Fruit fly (Drosophila melanogaster) whole organism, prepupa: ENCODE measurements around the gene Atg6.

ENCODE experiments used
- Blimp-1 ChIP-seq: fragments of 200-800 bp; sonication (Bioruptor generic); optimal IDR thresholded peaks from 3 replicates; lab custom pipeline; 2017; ENCODE audit warnings: missing biosample characterization, missing genetic modification characterization, mild to moderate bottlenecking, moderate library complexity, missing genetic modification reagents
- CG10631 ChIP-seq: fragments of 200-800 bp; sonication (Bioruptor generic); optimal IDR thresholded peaks from 2 replicates; lab custom pipeline; 2016; ENCODE audit warnings: missing biosample characterization, missing genetic modification characterization
- CG10669 ChIP-seq: fragments of 200-800 bp; sonication (Bioruptor generic); optimal IDR thresholded peaks from 3 replicates; lab custom pipeline; 2018; ENCODE audit warnings: missing biosample characterization, mild to moderate bottlenecking, missing genetic modification characterization, moderate library complexity
- CG11902 ChIP-seq: fragments of 200-800 bp; sonication (Bioruptor generic); optimal IDR thresholded peaks from 3 replicates; lab custom pipeline; 2016; ENCODE audit warnings: missing biosample characterization, missing genetic modification characterization
- CG15336 ChIP-seq: fragments of 200-800 bp; sonication (Bioruptor generic); IDR thresholded peaks from 2 replicates; pipeline ENCODE4 v1.3.6; 2022; ENCODE audit warnings: missing biosample characterization, missing genetic modification characterization
- CG1621 ChIP-seq: fragments of 200-800 bp; sonication (Bioruptor generic); optimal IDR thresholded peaks from 3 replicates; lab custom pipeline; 2018; ENCODE audit warnings: missing biosample characterization, mild to moderate bottlenecking, missing genetic modification characterization
- CG16779 ChIP-seq: fragments of 200-800 bp; sonication (Bioruptor generic); optimal IDR thresholded peaks from 3 replicates; lab custom pipeline; 2017; ENCODE audit warnings: missing biosample characterization, mild to moderate bottlenecking, missing genetic modification characterization
- CG3032 ChIP-seq: fragments of 200-800 bp; optimal IDR thresholded peaks from 2 replicates; lab custom pipeline; 2019; ENCODE audit warnings: missing biosample characterization, mild to moderate bottlenecking, missing genetic modification characterization, moderate library complexity
- CG31627 ChIP-seq: fragments of 200-800 bp; sonication (Bioruptor generic); optimal IDR thresholded peaks from 3 replicates; lab custom pipeline; 2016; ENCODE audit warnings: missing biosample characterization, missing genetic modification characterization
- CG32006 ChIP-seq: fragments of 200-800 bp; sonication (Bioruptor generic); optimal IDR thresholded peaks from 3 replicates; lab custom pipeline; 2017; ENCODE audit warnings: missing biosample characterization, mild to moderate bottlenecking, missing genetic modification characterization
- CG34406 ChIP-seq: fragments of 200-800 bp; sonication (Bioruptor generic); optimal IDR thresholded peaks from 3 replicates; lab custom pipeline; 2016; ENCODE audit warnings: missing biosample characterization, missing genetic modification characterization
- CG4318 ChIP-seq: fragments of 200-800 bp; sonication (Bioruptor generic); optimal IDR thresholded peaks from 3 replicates; lab custom pipeline; 2017; ENCODE audit warnings: missing biosample characterization, mild to moderate bottlenecking, missing genetic modification characterization
- CG6163 ChIP-seq: fragments of 200-800 bp; sonication (Bioruptor generic); IDR thresholded peaks from 3 replicates; pipeline ENCODE4 v1.3.6; 2022; ENCODE audit warnings: missing biosample characterization, missing genetic modification characterization
- CG6276 ChIP-seq: fragments of 200-800 bp; sonication (Bioruptor generic); optimal IDR thresholded peaks from 2 replicates; lab custom pipeline; 2017; ENCODE audit warnings: missing biosample characterization, mild to moderate bottlenecking, missing genetic modification characterization
- CG6792 ChIP-seq: fragments of 200-800 bp; sonication (Bioruptor generic); optimal IDR thresholded peaks from 3 replicates; lab custom pipeline; 2016; ENCODE audit warnings: missing biosample characterization, missing genetic modification characterization
- CG6854 ChIP-seq: fragments of 200-800 bp; sonication (Bioruptor generic); optimal IDR thresholded peaks from 2 replicates; lab custom pipeline; 2017; ENCODE audit warnings: missing biosample characterization, mild to moderate bottlenecking, missing genetic modification characterization
- CG7368 ChIP-seq: fragments of 200-800 bp; sonication (Bioruptor generic); optimal IDR thresholded peaks from 3 replicates; lab custom pipeline; 2016; ENCODE audit warnings: missing biosample characterization, missing genetic modification characterization
- CG8119 ChIP-seq: fragments of 200-800 bp; sonication (Bioruptor generic); IDR thresholded peaks from 3 replicates; pipeline ENCODE4 v1.3.6; 2022; ENCODE audit warnings: missing biosample characterization, missing genetic modification characterization
- CG8632 ChIP-seq: fragments of 200-800 bp; sonication (Bioruptor generic); optimal IDR thresholded peaks from 3 replicates; lab custom pipeline; 2016; ENCODE audit warnings: missing biosample characterization, missing genetic modification characterization
- CG9139 ChIP-seq: fragments of 200-800 bp; sonication (Bioruptor generic); optimal IDR thresholded peaks from 3 replicates; lab custom pipeline; 2017; ENCODE audit warnings: missing biosample characterization, mild to moderate bottlenecking, missing genetic modification characterization
- Eip75B ChIP-seq: fragments of 200-800 bp; sonication (Bioruptor generic); optimal IDR thresholded peaks from 3 replicates; lab custom pipeline; 2016; ENCODE audit warnings: missing biosample characterization, missing genetic modification characterization
- Eip93F ChIP-seq: fragments of 200-800 bp; sonication (Bioruptor generic); optimal IDR thresholded peaks from 2 replicates; lab custom pipeline; 2016; ENCODE audit warnings: missing biosample characterization, mild to moderate bottlenecking, missing genetic modification characterization
- Ets21C ChIP-seq: fragments of 200-800 bp; sonication (Bioruptor generic); optimal IDR thresholded peaks from 3 replicates; lab custom pipeline; 2016; ENCODE audit warnings: missing biosample characterization, missing genetic modification characterization
- Ets96B ChIP-seq: fragments of 200-800 bp; optimal IDR thresholded peaks from 2 replicates; lab custom pipeline; 2019; ENCODE audit warnings: missing biosample characterization, mild to moderate bottlenecking, missing genetic modification characterization, moderate library complexity
- Gug ChIP-seq: fragments of 200-800 bp; sonication (Bioruptor generic); IDR thresholded peaks from 2 replicates; pipeline ENCODE4 v1.3.6; 2022; ENCODE audit warnings: missing biosample characterization, missing genetic modification characterization
- Hr38 ChIP-seq: sonication (Bioruptor generic); optimal IDR thresholded peaks from 2 replicates; lab custom pipeline; 2016; ENCODE audit warnings: missing biosample characterization, missing genetic modification characterization
- Hr39 ChIP-seq: fragments of 200-800 bp; sonication (Bioruptor generic); optimal IDR thresholded peaks from 2 replicates; lab custom pipeline; 2016; ENCODE audit warnings: missing biosample characterization, missing genetic modification characterization
- Hr4 ChIP-seq: fragments of 200-800 bp; sonication (Bioruptor generic); optimal IDR thresholded peaks from 3 replicates; lab custom pipeline; 2016; ENCODE audit warnings: missing biosample characterization, missing genetic modification characterization
- Lpt ChIP-seq: fragments of 200-800 bp; sonication (Bioruptor generic); optimal IDR thresholded peaks from 3 replicates; lab custom pipeline; 2016; ENCODE audit warnings: missing biosample characterization, missing genetic modification characterization
- Met ChIP-seq: fragments of 200-800 bp; sonication (Bioruptor generic); optimal IDR thresholded peaks from 3 replicates; lab custom pipeline; 2016; ENCODE audit warnings: missing biosample characterization, missing genetic modification characterization
- Sox102F ChIP-seq: fragments of 200-800 bp; sonication (Bioruptor generic); optimal IDR thresholded peaks from 2 replicates; lab custom pipeline; 2016; ENCODE audit warnings: missing biosample characterization, mild to moderate bottlenecking, missing genetic modification characterization
- Sox14 ChIP-seq: fragments of 200-800 bp; sonication (Bioruptor generic); optimal IDR thresholded peaks from 3 replicates; lab custom pipeline; 2016; ENCODE audit warnings: missing biosample characterization, missing genetic modification characterization
- Sox15 ChIP-seq: fragments of 200-800 bp; sonication (Bioruptor generic); optimal IDR thresholded peaks from 3 replicates; lab custom pipeline; 2016; ENCODE audit warnings: missing biosample characterization, missing genetic modification characterization
- achi ChIP-seq: fragments of 200-800 bp; sonication (Bioruptor generic); optimal IDR thresholded peaks from 3 replicates; lab custom pipeline; 2016; ENCODE audit warnings: missing biosample characterization, missing genetic modification characterization
- acj6 ChIP-seq: fragments of 200-800 bp; sonication (Bioruptor generic); optimal IDR thresholded peaks from 3 replicates; lab custom pipeline; 2016; ENCODE audit warnings: missing biosample characterization, missing genetic modification characterization
- cyc ChIP-seq: fragments of 200-800 bp; sonication (Bioruptor generic); optimal IDR thresholded peaks from 3 replicates; lab custom pipeline; 2016; ENCODE audit warnings: missing biosample characterization, missing genetic modification characterization
- dac ChIP-seq: fragments of 200-800 bp; sonication (Bioruptor generic); optimal IDR thresholded peaks from 2 replicates; lab custom pipeline; 2017; ENCODE audit warnings: missing biosample characterization, mild to moderate bottlenecking, missing genetic modification characterization
- esn ChIP-seq: fragments of 200-800 bp; sonication (Bioruptor generic); optimal IDR thresholded peaks from 2 replicates; lab custom pipeline; 2016; ENCODE audit warnings: missing biosample characterization, mild to moderate bottlenecking, missing genetic modification characterization, moderate library complexity
- fd85E ChIP-seq: fragments of 200-800 bp; sonication (Bioruptor generic); optimal IDR thresholded peaks from 3 replicates; lab custom pipeline; 2016; ENCODE audit warnings: missing biosample characterization, missing genetic modification characterization
- net ChIP-seq: fragments of 200-800 bp; sonication (Bioruptor generic); optimal IDR thresholded peaks from 3 replicates; lab custom pipeline; 2016; ENCODE audit warnings: missing biosample characterization, missing genetic modification characterization
- pdm3 ChIP-seq: fragments of 200-800 bp; sonication (Bioruptor generic); optimal IDR thresholded peaks from 3 replicates; lab custom pipeline; 2016; ENCODE audit warnings: missing biosample characterization, missing genetic modification characterization
- salr ChIP-seq, 2 experiments: fragments of 200-800 bp; sonication (Bioruptor generic); optimal IDR thresholded peaks; 3 replicates each; lab custom pipeline; 2016 to 2018; ENCODE audit warnings: missing biosample characterization in 2 of 2, missing genetic modification characterization in 2 of 2, mild to moderate bottlenecking in 1 of 2
- ss ChIP-seq, 2 experiments: fragments of 200-800 bp; sonication (Bioruptor generic); optimal IDR thresholded peaks; 2 replicates in 1 of 2; 3 replicates in 1 of 2; lab custom pipeline; 2017 to 2018; ENCODE audit warnings: mild to moderate bottlenecking in 2 of 2, missing biosample characterization in 2 of 2, missing genetic modification characterization in 2 of 2, moderate library complexity in 1 of 2
- topi ChIP-seq: fragments of 200-800 bp; sonication (Bioruptor generic); optimal IDR thresholded peaks from 3 replicates; lab custom pipeline; 2016; ENCODE audit warnings: missing biosample characterization, missing genetic modification characterization

Gene Atg6

DNA sequence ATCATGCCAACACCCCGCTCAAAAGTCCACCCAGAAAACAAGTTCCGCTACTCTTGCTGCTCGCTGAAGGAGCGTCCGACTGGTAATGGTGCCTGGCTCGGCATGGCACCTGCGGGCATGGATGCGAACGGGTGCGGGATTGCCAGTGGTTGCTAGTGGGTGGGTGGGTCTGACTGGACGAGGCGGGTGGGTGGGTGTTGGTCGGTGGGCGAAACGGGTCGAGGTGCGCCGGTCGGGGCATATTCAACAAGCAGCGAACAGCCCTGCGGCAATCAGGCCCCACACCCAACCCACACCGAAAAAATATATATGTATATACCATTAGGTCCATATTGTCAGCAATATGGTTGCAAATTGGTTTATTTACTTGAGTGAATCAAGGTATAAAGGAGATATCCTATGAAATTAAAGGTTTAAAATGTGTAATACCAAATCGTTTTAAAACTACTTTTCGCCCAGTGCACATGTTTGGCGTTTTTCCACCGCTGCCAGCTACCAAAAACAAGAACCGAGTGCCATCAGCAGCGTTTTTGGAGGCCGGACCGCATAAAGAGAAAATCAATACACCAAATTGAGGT, 39.9 kb downstream of the Atg6 start (continued):
- TF ChIP-seq CG15336 (GFP tag; lab: Robert Waterston, UW), result peak; percentile 55
- TF ChIP-seq CG10631, result peak; percentile 14
- TF ChIP-seq Gug (GFP tag; lab: Robert Waterston, UW), result peak; percentile 39
- TF ChIP-seq CG4318, result peak; percentile 40
- TF ChIP-seq CG11902 (GFP tag; lab: Kevin White, UChicago), result no peak
- TF ChIP-seq CG16779 (tag; lab: Kevin White, UChicago), result peak; percentile 2
- TF ChIP-seq Hr39 (GFP tag; lab: Kevin White, UChicago), result peak; percentile 53
- TF ChIP-seq CG32006 (GFP tag; lab: Kevin White, UChicago), result peak; percentile 72
- TF ChIP-seq, all 60 proteins: peak for 36

DNA sequence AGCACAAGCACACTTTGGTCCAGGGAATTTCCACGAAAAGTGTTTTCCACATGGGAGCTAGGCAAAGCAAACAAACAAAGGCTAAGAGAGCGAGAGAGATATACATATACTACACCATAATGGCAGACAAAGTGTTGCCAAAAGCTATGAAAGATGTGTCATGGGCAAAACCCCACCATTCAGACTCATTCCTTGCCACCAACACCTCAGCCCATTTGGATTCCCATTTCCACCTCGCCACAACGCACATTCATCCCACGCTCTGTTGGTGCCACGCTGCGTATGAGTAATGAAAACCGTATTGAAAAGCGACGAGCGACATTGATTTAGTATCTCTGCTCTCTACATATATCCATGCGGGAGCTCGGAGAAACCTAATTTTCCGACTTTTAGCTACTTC, 41.7 kb downstream of the Atg6 start:
- TF ChIP-seq CG34406 (GFP tag; lab: Kevin White, UChicago) (no peak), Hr4 (no peak), Eip75B (GFP tag; lab: Kevin White, UChicago) (no peak), CG8632 (GFP tag; lab: Kevin White, UChicago) (no peak), CG6854 (GFP tag; lab: Kevin White, UChicago) (no peak), CG6792 (GFP tag; lab: Kevin White, UChicago) (no peak), Sox102F (GFP tag; lab: Kevin White, UChicago) (no peak), CG1621 (tag; lab: Kevin White, UChicago) (no peak), CG8119 (GFP tag; lab: Robert Waterston, UW) (no peak), CG9139 (GFP tag; lab: Kevin White, UChicago) (no peak), acj6 (GFP tag; lab: Kevin White, UChicago) (no peak), CG10669 (no peak), pdm3 (GFP tag; lab: Kevin White, UChicago) (no peak), net (GFP tag; lab: Kevin White, UChicago) (no peak), cyc (GFP tag; lab: Kevin White, UChicago) (no peak)

DNA sequence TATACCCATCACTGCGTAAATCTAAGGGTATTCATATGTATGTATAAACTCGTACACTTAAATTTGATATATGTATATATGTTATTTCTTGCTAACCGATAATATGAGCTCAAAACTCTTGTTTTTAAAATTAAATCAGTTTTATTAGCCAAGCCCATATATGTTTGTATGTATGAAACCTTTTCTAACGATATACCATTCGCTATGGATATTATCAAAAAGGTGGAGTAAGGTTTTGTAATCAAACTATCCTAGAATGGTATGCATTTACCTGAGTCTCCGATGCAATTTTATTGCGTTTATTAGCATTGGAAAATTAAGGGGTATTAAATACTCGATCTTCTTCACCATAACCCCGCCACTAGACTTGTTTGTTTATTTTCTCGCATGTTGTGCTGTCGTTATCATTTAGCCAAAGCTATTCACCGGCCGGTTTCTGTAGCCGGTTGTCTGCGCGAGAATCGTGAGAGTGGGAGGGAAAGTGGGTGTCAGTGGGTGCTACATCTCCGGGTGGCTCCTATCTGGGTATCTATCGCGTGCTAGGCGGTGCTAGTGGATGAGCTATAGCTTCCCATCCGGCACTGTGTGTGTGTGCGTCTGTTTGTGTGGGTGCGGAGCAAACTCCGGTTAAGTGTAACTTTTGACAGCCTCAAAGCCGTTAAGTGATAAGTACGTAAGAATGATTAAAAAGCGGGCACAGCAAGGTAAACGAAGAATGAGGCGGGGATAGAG, 42.6 kb downstream of the Atg6 start:
- TF ChIP-seq CG6854 (GFP tag; lab: Kevin White, UChicago) (no peak), dac (no peak), Eip93F (no peak), net (GFP tag; lab: Kevin White, UChicago) (no peak), Sox14 (GFP tag; lab: Kevin White, UChicago) (peak; percentile 1), Ets96B (tag; lab: Kevin White, UChicago) (no peak), CG8632 (GFP tag; lab: Kevin White, UChicago) (no peak), fd85E (GFP tag; lab: Kevin White, UChicago) (no peak), Ets21C (GFP tag; lab: Kevin White, UChicago) (no peak), Met (GFP tag; lab: Kevin White, UChicago) (no peak), CG34406 (GFP tag; lab: Kevin White, UChicago) (no peak), pdm3 (GFP tag; lab: Kevin White, UChicago) (peak; percentile 19), topi (no peak), CG4318 (no peak), CG3032 (tag; lab: Kevin White, UChicago) (no peak), CG6276 (GFP tag; lab: Kevin White, UChicago) (peak; percentile 57), ss (GFP tag; optimal IDR thresholded peaks at IDR 0.05; lab: Kevin White, UChicago) (no peak), Lpt (GFP tag; lab: Kevin White, UChicago) (no peak), CG31627 (GFP tag; lab: Kevin White, UChicago) (no peak), CG6792 (GFP tag; lab: Kevin White, UChicago) (no peak), CG6163 (no peak; the same call in 2 of the 3 replicates), cyc (GFP tag; lab: Kevin White, UChicago) (no peak), CG10669 (no peak), CG15336 (GFP tag; lab: Robert Waterston, UW) (no peak), Hr38 (GFP tag; lab: Kevin White, UChicago) (no peak), CG10631 (no peak), acj6 (GFP tag; lab: Kevin White, UChicago) (no peak), achi (GFP tag; lab: Kevin White, UChicago) (no peak), Blimp-1 (GFP tag; lab: Kevin White, UChicago) (no peak), salr (GFP tag; optimal IDR thresholded peaks at IDR 0.05; lab: Kevin White, UChicago) (peak in 1 of 2 experiments; percentile 55), CG7368 (GFP tag; lab: Kevin White, UChicago) (no peak), esn (GFP tag; lab: Kevin White, UChicago) (no peak), CG9139 (GFP tag; lab: Kevin White, UChicago) (no peak), Sox15 (GFP tag; lab: Kevin White, UChicago) (no peak), Hr4 (peak; percentile 32), Hr39 (GFP tag; lab: Kevin White, UChicago) (no peak), Sox102F (GFP tag; lab: Kevin White, UChicago) (no peak)
